Worm (Caenorhabditis elegans) whole organism, L2 larva: ENCODE data around the gene lron-7.

ENCODE experiments used
- C34F6.9 ChIP-seq: fragments of 150-350 bp; optimal IDR thresholded peaks from 2 replicates; lab custom pipeline; 2014; ENCODE audit warnings: missing biosample characterization, missing genetic modification characterization
- F13H6.1 ChIP-seq: sonication (generic microtip); optimal IDR thresholded peaks from 2 replicates; lab custom pipeline; 2016; ENCODE audit warnings: missing genetic modification characterization, missing compliant biosample characterization
- R02D3.7 ChIP-seq: fragments of 150-350 bp; optimal IDR thresholded peaks from 2 replicates; lab custom pipeline; 2014; ENCODE audit warnings: missing biosample characterization, missing genetic modification characterization
- Y55F3AM.14 ChIP-seq: fragments of 200-800 bp; sonication (Bioruptor generic); optimal IDR thresholded peaks from 2 replicates; lab custom pipeline; 2018; ENCODE audit warnings: mild to moderate bottlenecking, missing genetic modification characterization, missing compliant biosample characterization
- alr-1 ChIP-seq: fragments of 150-350 bp; optimal IDR thresholded peaks from 2 replicates; lab custom pipeline; 2014; ENCODE audit warnings: missing biosample characterization, missing genetic modification characterization
- aly-2 ChIP-seq: fragments of 150-350 bp; optimal IDR thresholded peaks from 2 replicates; lab custom pipeline; 2014; ENCODE audit warnings: missing biosample characterization, missing genetic modification characterization
- ama-1 ChIP-seq: fragments of 150-350 bp; optimal IDR thresholded peaks from 2 replicates; lab custom pipeline; 2018; ENCODE audit warnings: inconsistent platforms
- ceh-82 ChIP-seq: fragments of 150-350 bp; optimal IDR thresholded peaks from 2 replicates; lab custom pipeline; 2014; ENCODE audit warnings: missing biosample characterization, missing genetic modification characterization
- crh-2 ChIP-seq: sonication (generic microtip); optimal IDR thresholded peaks from 2 replicates; lab custom pipeline; 2017; ENCODE audit warnings: missing biosample characterization, missing genetic modification characterization
- elt-1 ChIP-seq: fragments of 150-350 bp; optimal IDR thresholded peaks from 2 replicates; lab custom pipeline; 2014; ENCODE audit warnings: missing biosample characterization, missing genetic modification characterization
- fos-1 ChIP-seq: fragments of 150-350 bp; optimal IDR thresholded peaks from 2 replicates; lab custom pipeline; 2014; ENCODE audit warnings: missing biosample characterization, missing genetic modification characterization
- gmeb-1 ChIP-seq: fragments of 150-350 bp; optimal IDR thresholded peaks from 2 replicates; lab custom pipeline; 2014; ENCODE audit warnings: missing biosample characterization, missing genetic modification characterization
- lin-11 ChIP-seq: fragments of 150-350 bp; sonication (generic microtip); optimal IDR thresholded peaks from 2 replicates; lab custom pipeline; 2014; ENCODE audit warnings: missing biosample characterization, missing genetic modification characterization, inconsistent platforms, mixed read lengths
- lin-13 ChIP-seq: fragments of 150-350 bp; optimal IDR thresholded peaks from 2 replicates; lab custom pipeline; 2014; ENCODE audit warnings: missing biosample characterization, missing genetic modification reagents, missing genetic modification characterization
- lin-39 ChIP-seq: fragments of 150-350 bp; optimal IDR thresholded peaks from 2 replicates; lab custom pipeline; 2014; ENCODE audit warnings: missing biosample characterization, missing genetic modification reagents, missing genetic modification characterization
- lsy-2 ChIP-seq, 2 experiments: fragments of 150-350 bp in 1 of 2; sonication (generic microtip) in 1 of 2; optimal IDR thresholded peaks; 2 replicates each; lab custom pipeline; 2014 to 2017; ENCODE audit warnings: missing biosample characterization in 2 of 2, missing genetic modification characterization in 2 of 2
- mab-5 ChIP-seq: fragments of 150-350 bp; optimal IDR thresholded peaks from 2 replicates; lab custom pipeline; 2014; ENCODE audit warnings: missing biosample characterization, missing genetic modification characterization
- nhr-10 ChIP-seq: sonication (generic microtip); optimal IDR thresholded peaks from 2 replicates; lab custom pipeline; 2017; ENCODE audit warnings: missing biosample characterization, missing genetic modification characterization
- nhr-12 ChIP-seq: fragments of 150-350 bp; optimal IDR thresholded peaks from 2 replicates; lab custom pipeline; 2014; ENCODE audit warnings: missing biosample characterization, missing genetic modification characterization
- nhr-129 ChIP-seq: fragments of 150-350 bp; optimal IDR thresholded peaks from 2 replicates; lab custom pipeline; 2014; ENCODE audit warnings: missing biosample characterization, missing genetic modification characterization
- nhr-21 ChIP-seq: fragments of 150-350 bp; optimal IDR thresholded peaks from 2 replicates; lab custom pipeline; 2014; ENCODE audit warnings: missing biosample characterization, missing genetic modification characterization
- nhr-23 ChIP-seq: fragments of 150-350 bp; optimal IDR thresholded peaks from 2 replicates; lab custom pipeline; 2014; ENCODE audit warnings: missing biosample characterization, missing genetic modification reagents, missing genetic modification characterization
- nhr-25 ChIP-seq: fragments of 150-350 bp; sonication (generic microtip); optimal IDR thresholded peaks from 3 replicates; lab custom pipeline; 2014; ENCODE audit warnings: missing biosample characterization, missing genetic modification characterization
- nhr-6 ChIP-seq: fragments of 150-350 bp; optimal IDR thresholded peaks from 2 replicates; lab custom pipeline; 2014; ENCODE audit warnings: missing biosample characterization, missing genetic modification characterization
- nhr-77 ChIP-seq: fragments of 150-350 bp; optimal IDR thresholded peaks from 2 replicates; lab custom pipeline; 2014; ENCODE audit warnings: missing biosample characterization, missing genetic modification characterization
- peb-1 ChIP-seq: fragments of 150-350 bp; optimal IDR thresholded peaks from 2 replicates; lab custom pipeline; 2014; ENCODE audit warnings: missing biosample characterization, missing genetic modification characterization
- sem-4 ChIP-seq: fragments of 150-350 bp; optimal IDR thresholded peaks from 2 replicates; lab custom pipeline; 2014; ENCODE audit warnings: missing biosample characterization, missing genetic modification reagents, missing genetic modification characterization
- sma-3 ChIP-seq: sonication (generic microtip); optimal IDR thresholded peaks from 2 replicates; lab custom pipeline; 2016; ENCODE audit warnings: missing genetic modification reagents, missing genetic modification characterization, missing compliant biosample characterization
- sma-9 ChIP-seq, 2 experiments: fragments of 150-350 bp in 1 of 2; sonication (generic microtip) in 1 of 2; optimal IDR thresholded peaks; 2 replicates each; lab custom pipeline; 2014 to 2016; ENCODE audit warnings: missing genetic modification characterization in 2 of 2, mild to moderate bottlenecking in 1 of 2, missing biosample characterization in 1 of 2, missing compliant biosample characterization in 1 of 2, missing genetic modification reagents in 1 of 2, moderate library complexity in 1 of 2
- snpc-4 ChIP-seq: fragments of 150-350 bp; optimal IDR thresholded peaks from 2 replicates; lab custom pipeline; 2014; ENCODE audit warnings: missing biosample characterization, missing genetic modification characterization
- unc-39 ChIP-seq: fragments of 150-350 bp; optimal IDR thresholded peaks from 2 replicates; lab custom pipeline; 2014; ENCODE audit warnings: missing biosample characterization, missing genetic modification characterization
- zag-1 ChIP-seq: fragments of 150-350 bp; optimal IDR thresholded peaks from 2 replicates; lab custom pipeline; 2014; ENCODE audit warnings: missing biosample characterization, missing genetic modification characterization
- ztf-4 ChIP-seq: fragments of 150-350 bp; optimal IDR thresholded peaks from 2 replicates; lab custom pipeline; 2014; ENCODE audit warnings: missing biosample characterization, missing genetic modification characterization

The lron-7 gene

ce11 chrX:7318639-7319038 is 26.7 kb downstream of the lron-7 start, which contains the start of gene spp-4:
TSS of gene spp-4 (minus strand) at chrX:7318756.
- TF ChIP-seq sma-9 (GFP tag; optimal IDR thresholded peaks at IDR 0.05; lab: Kevin White, UChicago): peak; percentile 27
- TF ChIP-seq sma-9 (tag; optimal IDR thresholded peaks at IDR 0.05; lab: Kevin White, UChicago): no peak
- TF ChIP-seq ama-1 (lab: Kevin White, UChicago): no peak
- peak; percentile 3 for TF ChIP-seq fos-1 (tag; lab: Kevin White, UChicago)
- TF ChIP-seq aly-2 (tag; lab: Kevin White, UChicago): no peak

DNA sequence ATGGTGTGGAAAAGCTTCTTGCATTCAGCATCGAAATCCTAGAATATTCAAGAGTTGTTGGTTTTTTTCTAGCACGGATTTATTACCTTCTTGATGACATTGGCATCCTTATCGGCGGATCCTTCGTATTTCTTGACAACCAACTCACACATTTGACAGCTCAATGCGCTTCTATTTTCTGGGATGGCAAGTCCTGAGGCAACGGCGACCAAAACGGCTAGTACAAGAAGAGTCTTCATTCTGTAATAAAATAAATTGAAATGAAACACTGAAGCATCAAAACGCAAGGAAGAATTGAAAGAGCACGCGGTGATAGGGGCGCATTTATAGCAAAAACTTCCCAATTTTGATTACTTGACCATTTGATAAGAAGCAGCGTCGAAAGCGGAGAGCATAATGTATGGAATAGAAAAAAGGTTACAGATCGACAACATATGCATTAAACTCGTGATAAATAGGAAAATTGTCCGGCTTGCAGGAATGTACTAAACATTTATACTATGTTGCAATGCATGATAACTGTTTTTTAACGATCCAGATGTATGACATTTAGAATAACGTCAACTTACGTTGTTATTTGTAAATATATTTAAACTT is 28.3 kb downstream of the lron-7 start, which contains the start of gene spp-5:
Gene spp-5, minus strand, starts transcription at position 240 of the 597 bp plus-strand sequence.
- TF ChIP-seq sma-9 (GFP tag; optimal IDR thresholded peaks at IDR 0.05; lab: Kevin White, UChicago): peak; percentile 37
- TF ChIP-seq sma-9 (tag; optimal IDR thresholded peaks at IDR 0.05; lab: Kevin White, UChicago): no peak
- TF ChIP-seq nhr-77: no peak
- TF ChIP-seq lsy-2 (tag; optimal IDR thresholded peaks at IDR 0.05; lab: Kevin White, UChicago): peak in 1 of 2 experiments; percentile 1
- TF ChIP-seq ztf-4 (tag; lab: Kevin White, UChicago): no peak
- TF ChIP-seq alr-1 (tag; lab: Kevin White, UChicago): no peak
- peak; percentile 71 for TF ChIP-seq fos-1 (tag; lab: Kevin White, UChicago)
- TF ChIP-seq zag-1: no peak
- TF ChIP-seq F13H6.1 (tag; lab: Kevin White, UChicago): peak; percentile 65
- peak; percentile 67 for TF ChIP-seq crh-2
- peak; percentile 54 for TF ChIP-seq gmeb-1 (tag; lab: Kevin White, UChicago)
- peak; percentile 20 for TF ChIP-seq nhr-129 (tag; lab: Kevin White, UChicago)
- TF ChIP-seq, all 48 proteins: peak for 7

- TF ChIP-seq nhr-129 (tag; lab: Kevin White, UChicago) (no peak), Y55F3AM.14 (GFP tag; lab: Kevin White, UChicago) (no peak), ceh-82 (tag; lab: Kevin White, UChicago) (no peak), nhr-77 (no peak), nhr-12 (no peak), sma-9 (GFP tag; optimal IDR thresholded peaks at IDR 0.05; lab: Kevin White, UChicago) (no peak), sma-9 (tag; optimal IDR thresholded peaks at IDR 0.05; lab: Kevin White, UChicago) (no peak), nhr-10 (tag; lab: Kevin White, UChicago) (no peak), nhr-6 (tag; lab: Kevin White, UChicago) (no peak), mab-5 (tag; lab: Kevin White, UChicago) (no peak), lin-13 (GFP tag; lab: Kevin White, UChicago) (no peak), F13H6.1 (tag; lab: Kevin White, UChicago) (no peak), sem-4 (no peak), peb-1 (tag; lab: Kevin White, UChicago) (no peak), elt-1 (tag; lab: Kevin White, UChicago) (no peak), R02D3.7 (tag; lab: Kevin White, UChicago) (no peak), snpc-4 (no peak), gmeb-1 (tag; lab: Kevin White, UChicago) (no peak), nhr-21 (tag; lab: Kevin White, UChicago) (no peak), unc-39 (tag; lab: Kevin White, UChicago) (no peak), lin-39 (no peak)
Observed at ce11 chrX:7322323-7322722, 30.4 kb downstream of the lron-7 start, which contains the start of gene T08A9.13. TSS of gene T08A9.13 (minus strand) at chrX:7322423.

- TF ChIP-seq nhr-25 (tag; lab: Kevin White, UChicago): no peak
- TF ChIP-seq sma-9 (GFP tag; optimal IDR thresholded peaks at IDR 0.05; lab: Kevin White, UChicago): peak; percentile 62
- no peak for TF ChIP-seq sma-9 (tag; optimal IDR thresholded peaks at IDR 0.05; lab: Kevin White, UChicago)
- TF ChIP-seq nhr-21 (tag; lab: Kevin White, UChicago): peak; percentile 53
- peak; percentile 24 for TF ChIP-seq nhr-129 (tag; lab: Kevin White, UChicago)
- peak; percentile 23 for TF ChIP-seq crh-2
- TF ChIP-seq lin-11 (tag; lab: Kevin White, UChicago): no peak
- no peak for TF ChIP-seq nhr-6 (tag; lab: Kevin White, UChicago)
- TF ChIP-seq nhr-10 (tag; lab: Kevin White, UChicago): peak; percentile 34
- TF ChIP-seq lsy-2 (tag; optimal IDR thresholded peaks at IDR 0.05; lab: Kevin White, UChicago): peak in 1 of 2 experiments; percentile 30
- TF ChIP-seq elt-1 (tag; lab: Kevin White, UChicago): no peak
- no peak for TF ChIP-seq unc-39 (tag; lab: Kevin White, UChicago)
- TF ChIP-seq fos-1 (tag; lab: Kevin White, UChicago): peak; percentile 25
- TF ChIP-seq sma-3 (GFP tag; lab: Kevin White, UChicago): peak; percentile 52
- no peak for TF ChIP-seq C34F6.9 (tag; lab: Kevin White, UChicago)
- TF ChIP-seq F13H6.1 (tag; lab: Kevin White, UChicago): peak; percentile 39
- no peak for TF ChIP-seq mab-5 (tag; lab: Kevin White, UChicago)
- no peak for TF ChIP-seq nhr-23 (tag; lab: Kevin White, UChicago)
Observed at ce11 chrX:7323604-7324003, 31.7 kb downstream of the lron-7 start.
